Fruit fly (Drosophila melanogaster) whole organism, embryonic: ENCODE results near the gene CG43407.
"Not testable (repeated sequence)": the region's sequence is repeated elsewhere in the genome, so short reads cannot be mapped to it uniquely, and the experiment has no call there.

Source experiments
- Ada2b ChIP-seq: fragments of 200-800 bp; sonication (Bioruptor generic); IDR thresholded peaks from 2 replicates; pipeline ENCODE4 v1.3.6; 2022; ENCODE audit warnings: missing biosample characterization, missing genetic modification characterization
- CG11398 ChIP-seq: fragments of 200-800 bp; sonication (Bioruptor generic); optimal IDR thresholded peaks from 2 replicates; lab custom pipeline; 2016; ENCODE audit warnings: missing biosample characterization, missing genetic modification characterization
- CG17612 ChIP-seq: fragments of 200-800 bp; sonication (Bioruptor generic); IDR thresholded peaks from 2 replicates; pipeline ENCODE4 v1.3.6; 2022; ENCODE audit warnings: missing biosample characterization, missing genetic modification characterization
- CG6765 ChIP-seq: fragments of 200-800 bp; sonication (Bioruptor generic); optimal IDR thresholded peaks from 3 replicates; lab custom pipeline; 2017; ENCODE audit warnings: missing biosample characterization, mild to moderate bottlenecking, missing genetic modification characterization
- CG7357 ChIP-seq: fragments of 200-800 bp; sonication (Bioruptor generic); IDR thresholded peaks from 3 replicates; pipeline ENCODE4 v1.3.6; 2022; ENCODE audit warnings: missing biosample characterization, missing genetic modification characterization
- bigmax ChIP-seq: fragments of 200-800 bp; sonication (Bioruptor generic); optimal IDR thresholded peaks from 2 replicates; lab custom pipeline; 2018; ENCODE audit warnings: missing biosample characterization, mild to moderate bottlenecking, missing genetic modification characterization
- danr ChIP-seq: fragments of 200-800 bp; sonication (Bioruptor generic); IDR thresholded peaks from 2 replicates; pipeline ENCODE4 v1.3.6; 2022; ENCODE audit warnings: missing biosample characterization, missing genetic modification characterization
- gsb ChIP-seq: fragments of 200-800 bp; sonication (Bioruptor generic); IDR thresholded peaks from 2 replicates; pipeline ENCODE4 v1.3.6; 2022; ENCODE audit warnings: missing biosample characterization, missing genetic modification characterization
- h ChIP-seq: fragments of >200 bp; optimal IDR thresholded peaks from 2 replicates; lab custom pipeline; 2017
- hth ChIP-seq: fragments of >200 bp; optimal IDR thresholded peaks from 2 replicates; lab custom pipeline; 2017; ENCODE audit warnings: inconsistent platforms
- psq ChIP-seq: fragments of 200-800 bp; sonication (Bioruptor generic); optimal IDR thresholded peaks from 2 replicates; lab custom pipeline; 2017; ENCODE audit warnings: missing biosample characterization, missing genetic modification characterization
- sim ChIP-seq: fragments of 200-800 bp; sonication (Bioruptor generic); IDR thresholded peaks from 2 replicates; pipeline ENCODE4 v1.3.6; 2022; ENCODE audit warnings: missing biosample characterization, missing genetic modification characterization
- slbo ChIP-seq: fragments of 200-800 bp; sonication (Bioruptor generic); IDR thresholded peaks from 2 replicates; pipeline ENCODE4 v1.3.6; 2022; ENCODE audit warnings: missing biosample characterization, missing genetic modification characterization
- sqz ChIP-seq: fragments of 200-800 bp; sonication (Bioruptor generic); optimal IDR thresholded peaks from 3 replicates; lab custom pipeline; 2018; ENCODE audit warnings: missing biosample characterization, mild to moderate bottlenecking, missing genetic modification characterization

DNA sequence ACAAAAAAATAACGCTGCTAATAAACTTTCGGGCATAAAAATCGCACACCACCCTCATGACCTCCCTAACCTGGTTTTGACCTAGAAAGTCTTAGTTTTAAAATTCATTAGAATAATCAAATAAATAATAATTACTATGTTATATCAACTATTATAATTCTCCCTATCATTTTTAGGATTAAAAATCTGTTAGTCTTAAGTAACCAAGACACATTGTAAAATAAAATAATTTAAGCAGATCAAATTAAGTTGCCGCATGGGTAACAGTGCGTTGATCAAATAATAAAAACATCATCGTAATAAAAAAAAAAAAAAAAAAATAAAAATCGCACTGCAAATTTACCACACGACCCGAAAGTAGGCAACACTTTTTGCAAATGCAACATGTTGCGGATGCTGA, 44.3 kb downstream of the CG43407 start:
- TF ChIP-seq gsb (GFP tag; lab: Robert Waterston, UW); Ada2b (GFP tag; lab: Robert Waterston, UW); sqz (GFP tag; lab: Kevin White, UChicago); slbo; CG11398 (GFP tag; lab: Kevin White, UChicago); bigmax (GFP tag; lab: Kevin White, UChicago); danr; hth; sim (GFP tag; lab: Robert Waterston, UW); h (lab: Kevin White, UChicago); psq (GFP tag; lab: Kevin White, UChicago); CG17612 (GFP tag; lab: Robert Waterston, UW); CG7357 (GFP tag; lab: Robert Waterston, UW); CG6765: not testable (repeated sequence)
